Worm (Caenorhabditis elegans): ENCODE data around the gene rps-8.

The rps-8 gene

DNA sequence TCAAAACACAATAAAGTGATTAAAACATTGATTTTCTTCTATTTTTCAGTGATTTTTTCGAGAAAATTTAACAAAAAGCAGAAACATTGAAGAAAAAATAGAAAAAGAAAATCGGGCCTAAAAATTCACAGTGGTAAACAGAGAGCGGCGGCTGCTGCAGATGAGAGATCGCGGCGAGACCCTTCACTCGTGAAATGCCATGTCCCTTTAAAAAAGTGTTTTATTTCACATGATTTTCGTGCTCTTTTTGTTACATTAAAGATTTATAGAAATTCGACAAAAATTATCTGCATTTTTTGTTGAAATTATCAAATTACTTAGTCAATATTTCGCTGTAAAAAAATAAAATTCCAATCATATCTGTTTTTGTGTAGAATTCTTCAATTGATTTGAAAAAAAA, 302 bp upstream of the rps-8 start:
- no peak for TF ChIP-seq unc-62 (GFP tag; optimal IDR thresholded peaks at IDR 0.05)

DNA sequence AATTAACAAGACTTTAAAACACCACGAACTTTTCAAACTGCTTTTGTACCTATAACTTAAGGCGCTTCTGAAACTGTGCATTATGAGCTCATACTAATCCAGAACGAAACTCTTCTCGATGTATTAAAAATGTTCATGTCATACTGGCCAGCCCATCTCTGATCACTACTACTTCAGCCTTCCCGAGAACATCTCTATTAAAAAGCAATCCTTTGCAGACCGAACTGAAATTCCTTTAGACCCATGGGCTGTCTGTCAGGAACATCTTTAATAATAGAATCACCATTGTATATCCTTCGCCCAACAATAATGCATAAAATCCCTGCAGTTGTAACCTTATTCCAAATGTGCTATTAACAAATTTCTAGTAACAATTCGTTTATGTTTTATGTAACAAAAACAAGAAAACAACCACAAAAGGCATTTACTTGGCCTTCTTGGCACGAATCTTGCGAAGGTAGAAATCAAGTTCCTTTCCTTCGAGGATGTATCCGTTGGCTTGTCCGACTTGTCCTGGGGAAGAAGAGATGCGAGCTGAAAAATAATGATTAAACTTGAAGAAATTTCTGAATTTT, 953 bp downstream of the rps-8 start:
- TF ChIP-seq unc-62 (GFP tag; optimal IDR thresholded peaks at IDR 0.05) = no peak

ce11 chrIV:7310842-7311241, 2.8 kb downstream of the rps-8 start:
- TF ChIP-seq unc-62 (GFP tag; optimal IDR thresholded peaks at IDR 0.05) = no peak

DNA sequence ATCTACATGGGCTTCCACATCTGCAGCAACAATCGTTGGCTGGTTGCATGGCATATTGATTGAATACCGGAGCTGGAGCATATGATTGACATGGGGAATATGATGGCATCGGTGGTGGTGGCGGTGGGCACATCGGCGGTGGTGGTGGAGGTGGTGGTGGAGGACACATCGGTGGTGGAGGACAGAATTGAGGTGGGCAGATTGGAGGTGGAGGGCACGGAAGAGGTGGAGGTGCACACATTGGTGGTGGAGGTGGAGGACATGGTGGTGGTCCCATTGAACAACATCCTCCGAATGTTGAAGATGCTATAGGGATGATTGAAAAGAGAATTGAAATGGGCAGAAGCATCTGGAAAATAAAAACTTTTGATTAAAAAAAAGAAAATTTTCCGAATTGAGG, 3.2 kb downstream of the rps-8 start, which contains the start of gene grl-4:
Gene grl-4 (minus strand): TSS at position 351 of the 400 bp plus-strand sequence.
- TF ChIP-seq unc-62 (GFP tag; optimal IDR thresholded peaks at IDR 0.05) = no peak

DNA sequence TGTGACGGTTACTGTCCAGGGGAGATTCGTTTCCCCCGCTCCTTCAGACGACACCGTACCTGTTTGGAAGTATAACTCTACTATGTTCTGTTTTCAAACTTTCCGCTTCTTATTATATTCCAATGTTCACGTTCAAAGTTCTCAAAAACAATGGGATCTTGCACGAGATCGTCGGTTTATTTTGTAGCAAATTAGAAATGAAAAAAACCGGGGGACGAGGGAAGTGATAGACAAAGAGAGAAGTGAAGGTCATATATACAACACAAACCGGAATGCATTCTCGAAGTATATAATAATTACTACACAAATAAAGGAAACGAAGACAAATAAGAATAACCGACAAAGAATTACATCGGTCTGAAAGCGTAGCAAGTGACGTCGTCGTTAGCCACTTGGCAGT, 4.0 kb downstream of the rps-8 start:
- no peak for TF ChIP-seq unc-62 (GFP tag; optimal IDR thresholded peaks at IDR 0.05)

ce11 chrIV:7308974-7309373, 4.7 kb downstream of the rps-8 start, which contains the start of gene F42C5.6:
Gene F42C5.6 (minus strand): TSS chrIV:7309074.
- TF ChIP-seq unc-62 (GFP tag; optimal IDR thresholded peaks at IDR 0.05) = no peak

DNA sequence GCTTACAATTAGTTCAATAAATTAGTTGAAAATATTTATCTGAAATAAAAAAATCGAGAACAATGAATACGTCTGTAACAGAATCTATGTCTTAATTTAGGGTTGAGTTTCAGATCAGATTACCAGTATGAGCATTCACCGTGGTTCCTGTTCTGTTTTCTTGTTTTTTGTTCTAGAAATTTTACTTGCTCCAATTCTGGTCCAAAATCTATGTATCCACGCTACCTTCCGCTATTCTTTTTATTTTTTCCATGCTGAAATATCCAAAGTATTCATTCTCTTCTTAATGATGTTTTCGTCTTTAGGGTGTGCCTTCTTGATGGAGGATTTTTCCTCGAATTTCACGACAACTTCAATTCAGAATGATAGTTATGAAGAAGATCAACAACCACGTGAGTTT, 8.3 kb downstream of the rps-8 start, which contains the start of gene npr-27:
Gene npr-27 (plus strand): TSS at position 301 of the 400 bp plus-strand sequence.
- no peak for TF ChIP-seq unc-62 (GFP tag; optimal IDR thresholded peaks at IDR 0.05)

- no peak for TF ChIP-seq unc-62 (GFP tag; optimal IDR thresholded peaks at IDR 0.05)
These were observed 12.2 kb downstream of the rps-8 start for ce11 chrIV:7301481-7301880.

ce11 chrIV:7294121-7294520, 19.5 kb downstream of the rps-8 start, which contains the start of gene F42C5.5:
Gene F42C5.5 (minus strand): TSS chrIV:7294221.
- TF ChIP-seq unc-62 (GFP tag; optimal IDR thresholded peaks at IDR 0.05) = no peak

DNA sequence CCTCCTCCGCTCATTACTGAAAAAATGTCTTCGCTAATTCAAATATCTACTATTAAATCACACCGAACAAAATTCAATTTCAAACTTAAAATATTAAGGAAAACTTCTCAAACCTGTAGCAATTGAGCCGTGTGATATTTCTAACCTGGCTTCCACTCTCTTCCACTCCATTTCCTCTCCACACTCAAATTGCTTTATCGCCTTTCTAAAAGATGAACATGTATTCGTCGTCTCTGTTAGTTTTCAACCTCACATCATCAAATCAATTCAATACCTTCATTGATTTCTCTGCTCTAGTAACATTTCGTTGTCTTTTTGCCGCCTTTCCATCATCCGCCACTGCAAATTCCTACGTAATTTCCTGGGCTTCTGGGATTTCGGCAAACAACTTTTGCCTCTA, 21.7 kb downstream of the rps-8 start, which contains the start of gene F42C5.4:
Gene F42C5.4 (minus strand): TSS at position 171 of the 400 bp plus-strand sequence.
- no peak for TF ChIP-seq unc-62 (GFP tag; optimal IDR thresholded peaks at IDR 0.05)

ce11 chrIV:7291066-7291465, 22.6 kb downstream of the rps-8 start:
- no peak for TF ChIP-seq unc-62 (GFP tag; optimal IDR thresholded peaks at IDR 0.05)

DNA sequence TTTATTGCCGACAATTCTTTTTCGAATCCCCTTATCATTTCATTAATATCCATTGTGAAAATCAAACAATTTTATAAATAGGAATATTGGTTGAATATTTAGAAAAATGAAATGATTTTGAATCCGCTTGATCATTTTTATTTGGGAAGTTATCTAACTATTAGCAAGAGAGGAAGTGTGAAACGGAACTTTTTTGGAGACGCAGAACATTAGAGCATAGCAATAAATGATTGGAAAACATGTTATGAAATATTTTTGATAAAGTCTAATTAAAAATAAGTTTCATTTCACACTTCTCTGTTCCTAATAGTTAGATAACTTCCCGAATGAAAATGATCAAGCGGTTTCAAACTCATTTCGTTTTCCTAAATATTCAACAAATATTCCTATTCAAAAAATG, 26.2 kb downstream of the rps-8 start, which contains the start of gene F42C5.3:
Gene F42C5.3 (minus strand): TSS at position 101 of the 400 bp plus-strand sequence.
- TF ChIP-seq unc-62 (GFP tag; optimal IDR thresholded peaks at IDR 0.05) = no peak

ce11 chrIV:7285839-7286238, 27.8 kb downstream of the rps-8 start, which contains the start of gene C06E4.8:
Gene C06E4.8 (minus strand): TSS chrIV:7285875.
- TF ChIP-seq unc-62 (GFP tag; optimal IDR thresholded peaks at IDR 0.05) = no peak

ce11 chrIV:7282957-7283356, 30.7 kb downstream of the rps-8 start, which contains the start of gene C06E4.1:
Gene C06E4.1 (plus strand): TSS chrIV:7283257.
- no peak for TF ChIP-seq unc-62 (GFP tag; optimal IDR thresholded peaks at IDR 0.05)

- no peak for TF ChIP-seq unc-62 (GFP tag; optimal IDR thresholded peaks at IDR 0.05)
These were observed 37.0 kb downstream of the rps-8 start, which contains the start of gene C06E4.2 for ce11 chrIV:7276661-7277060. Gene C06E4.2 (plus strand): TSS chrIV:7276961.

ce11 chrIV:7274969-7275548, 38.6 kb downstream of the rps-8 start:
- TF ChIP-seq unc-62 (GFP tag; optimal IDR thresholded peaks at IDR 0.05) = no peak

- TF ChIP-seq unc-62 (GFP tag; optimal IDR thresholded peaks at IDR 0.05) = no peak
These were observed 50.5 kb downstream of the rps-8 start, which contains the start of gene glb-2 for ce11 chrIV:7263137-7263536. Gene glb-2 (minus strand): TSS chrIV:7263237.
